Fruit fly (Drosophila melanogaster) Kc167 (cell line): ENCODE results near the gene ClpP.

Experiments used
- Myc ChIP-seq: fragments of >200 bp; optimal IDR thresholded peaks from 2 replicates; lab custom pipeline; 2017; ENCODE audit warnings: missing external identifiers
- Sin3A ChIP-seq: fragments of >200 bp; optimal IDR thresholded peaks from 2 replicates; lab custom pipeline; 2018; ENCODE audit warnings: missing external identifiers
- h ChIP-seq: fragments of >200 bp; optimal IDR thresholded peaks from 3 replicates; lab custom pipeline; 2018; ENCODE audit warnings: missing external identifiers
- insv ChIP-seq: fragments of >200 bp; optimal IDR thresholded peaks from 3 replicates; lab custom pipeline; 2018; ENCODE audit warnings: missing external identifiers
- psq ChIP-seq: fragments of >200 bp; optimal IDR thresholded peaks from 2 replicates; lab custom pipeline; 2017; ENCODE audit warnings: missing external identifiers
- ttk ChIP-seq: sonication (Bioruptor generic); optimal IDR thresholded peaks from 2 replicates; lab custom pipeline; 2017; ENCODE audit warnings: missing external identifiers

The ClpP gene

DNA sequence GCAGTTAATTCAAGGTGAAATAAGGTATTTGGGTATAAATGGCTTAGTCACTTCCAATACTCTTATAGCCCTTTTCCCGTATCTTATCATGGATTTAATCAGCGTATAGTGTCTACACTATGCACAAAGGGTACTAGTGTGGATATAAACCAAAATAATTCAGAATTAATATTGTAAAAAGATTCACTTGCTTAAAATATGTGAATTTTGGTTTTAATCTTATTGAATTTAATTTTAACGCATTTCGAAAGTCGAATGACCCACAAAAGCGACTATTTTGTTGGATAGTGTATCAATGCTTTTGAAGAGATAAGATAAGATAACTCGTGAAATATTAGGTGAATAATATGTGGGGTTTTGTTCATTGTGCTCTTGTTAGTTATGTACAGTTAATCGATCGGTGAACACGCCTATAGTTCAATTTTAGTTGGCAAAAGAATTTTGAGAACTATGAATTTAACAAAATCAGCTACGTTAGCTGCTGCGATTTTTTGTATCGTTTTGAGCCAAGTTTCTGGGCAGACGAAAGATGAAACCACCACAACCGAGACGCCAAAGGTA, 25.4 kb downstream of the ClpP start, which contains the start of gene CG5096:
Gene CG5096, plus strand, starts transcription at position 374 of the 561 bp plus-strand sequence.
- TF ChIP-seq Myc (no peak), psq (lab: Kevin White, UChicago) (no peak), h (lab: Kevin White, UChicago) (no peak), insv (no peak)

DNA sequence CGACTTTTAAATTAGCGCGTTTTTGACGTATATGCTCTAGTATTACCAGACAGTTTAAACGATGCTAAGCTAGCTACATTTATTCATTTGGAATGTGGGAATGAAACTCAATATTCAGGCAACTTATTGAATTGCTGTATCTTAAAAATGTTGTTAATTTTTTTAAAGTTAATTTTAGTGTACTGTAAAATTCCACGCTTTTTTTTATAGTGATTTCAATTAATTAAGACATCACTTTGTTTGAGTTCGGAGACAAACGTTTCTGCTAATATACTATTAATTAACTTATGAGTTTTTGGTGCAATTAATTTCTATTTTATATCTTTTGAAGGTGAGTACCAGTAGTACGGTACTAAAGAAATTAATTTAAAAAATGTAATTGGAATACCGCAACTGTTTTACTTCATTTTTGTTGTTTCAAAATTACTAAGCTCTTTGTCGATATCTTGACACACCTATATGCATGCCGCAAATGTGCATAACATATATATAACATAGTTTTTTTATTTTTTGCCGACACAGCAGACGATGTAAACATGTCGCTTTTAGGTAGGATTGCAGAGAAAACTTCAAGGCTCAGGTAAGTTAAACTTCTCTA, 29.7 kb downstream of the ClpP start, which contains the start of the genes Cdk1 and mRpS7:
Gene Cdk1, minus strand, starts transcription at position 55 of the 598 bp plus-strand sequence.
Gene mRpS7, plus strand, starts transcription at position 455 of the 598 bp plus-strand sequence.
- TF ChIP-seq h (lab: Kevin White, UChicago), result no peak
- no peak for TF ChIP-seq ttk (lab: Kevin White, UChicago)
- TF ChIP-seq psq (lab: Kevin White, UChicago), result no peak
- TF ChIP-seq Myc, result no peak

DNA sequence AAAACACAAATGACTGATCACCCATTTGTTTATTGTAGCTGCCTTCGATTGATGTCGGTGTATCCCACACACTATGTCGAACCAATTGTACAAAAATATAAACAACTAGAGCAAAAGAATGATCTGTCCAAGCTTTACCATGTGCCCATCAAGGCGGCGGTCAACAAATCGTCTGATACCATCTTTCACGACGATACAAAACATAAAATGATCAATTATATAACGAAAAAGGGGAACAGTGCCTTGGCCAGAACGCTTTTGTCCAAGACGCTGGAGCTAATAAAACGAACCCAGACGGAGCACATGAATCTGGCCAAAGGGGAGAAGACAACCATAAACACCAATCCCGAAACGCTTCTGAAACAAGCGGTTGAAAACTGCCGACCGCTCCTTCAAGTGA, 30.2 kb downstream of the ClpP start:
- TF ChIP-seq insv (no peak), Myc (no peak), ttk (lab: Kevin White, UChicago) (no peak)

DNA sequence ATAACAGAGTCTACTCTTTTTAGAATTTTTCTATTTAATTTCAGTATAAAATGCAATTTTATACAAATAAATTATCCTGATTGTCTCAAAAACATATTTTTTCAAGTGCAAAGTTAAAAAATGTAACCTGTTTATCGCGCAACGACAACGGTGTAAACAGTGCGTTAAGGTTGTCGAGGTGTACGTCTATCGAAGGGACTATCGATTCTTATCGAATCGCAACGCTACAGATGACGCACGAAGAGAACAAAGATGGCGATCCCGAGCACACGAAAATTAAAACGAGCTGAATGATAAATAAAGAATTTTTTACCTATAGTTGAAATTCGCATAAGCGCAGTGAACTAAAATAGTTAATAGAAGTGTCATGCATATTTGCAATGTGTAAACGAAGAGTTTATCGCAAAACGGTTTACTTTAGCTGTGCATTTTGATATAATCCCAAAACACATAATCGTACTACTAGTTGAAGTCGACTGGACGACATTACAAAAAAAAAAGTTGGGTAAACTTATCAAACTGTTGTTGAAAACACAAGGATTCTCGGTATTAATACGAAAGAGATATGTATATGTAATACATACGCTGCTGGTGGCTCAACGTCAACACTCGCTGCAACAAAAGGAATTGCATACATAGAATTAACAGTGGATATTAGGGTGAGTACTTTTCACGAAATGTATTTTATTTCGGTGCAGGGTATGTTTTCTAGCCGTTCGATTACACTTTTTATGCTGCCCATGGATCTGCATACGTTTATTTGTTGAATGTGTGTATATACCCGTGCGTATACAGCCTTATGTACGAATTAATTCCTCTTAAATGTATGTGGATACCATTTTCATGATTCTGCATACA, 31.5 kb downstream of the ClpP start, which contains the start of gene da:
Gene da, plus strand, starts transcription at position 237 of the 858 bp plus-strand sequence.
- TF ChIP-seq h (lab: Kevin White, UChicago) (no peak), Sin3A (lab: Kevin White, UChicago) (no peak), insv (no peak), Myc (no peak), ttk (lab: Kevin White, UChicago) (no peak), psq (lab: Kevin White, UChicago) (no peak)

dm6 chr2L:10393467-10393866, 36.9 kb downstream of the ClpP start:
- TF ChIP-seq Sin3A (lab: Kevin White, UChicago), result no peak

- TF ChIP-seq insv (no peak), psq (lab: Kevin White, UChicago) (no peak)
These were observed 38.4 kb downstream of the ClpP start for dm6 chr2L:10395035-10395434.

dm6 chr2L:10395642-10396487, 39.3 kb downstream of the ClpP start, which contains the start of gene Mdh1:
Mdh1 (minus strand) TSS chr2L:10396332.
- TF ChIP-seq psq (lab: Kevin White, UChicago), result peak; percentile 52
- TF ChIP-seq Sin3A (lab: Kevin White, UChicago), result no peak
- TF ChIP-seq ttk (lab: Kevin White, UChicago), result no peak

- TF ChIP-seq psq (lab: Kevin White, UChicago), result peak; percentile 31
- TF ChIP-seq Myc, result no peak
These were observed 39.9 kb downstream of the ClpP start, which contains the start of gene Cnot4 for dm6 chr2L:10396488-10396824. Cnot4 (plus strand) TSS chr2L:10396716.

- no peak for TF ChIP-seq Myc
- no peak for TF ChIP-seq ttk (lab: Kevin White, UChicago)
- no peak for TF ChIP-seq psq (lab: Kevin White, UChicago)
- TF ChIP-seq h (lab: Kevin White, UChicago), result no peak
- TF ChIP-seq insv, result no peak
- TF ChIP-seq Sin3A (lab: Kevin White, UChicago), result no peak
These were observed 40.4 kb downstream of the ClpP start for dm6 chr2L:10396877-10397587.

DNA sequence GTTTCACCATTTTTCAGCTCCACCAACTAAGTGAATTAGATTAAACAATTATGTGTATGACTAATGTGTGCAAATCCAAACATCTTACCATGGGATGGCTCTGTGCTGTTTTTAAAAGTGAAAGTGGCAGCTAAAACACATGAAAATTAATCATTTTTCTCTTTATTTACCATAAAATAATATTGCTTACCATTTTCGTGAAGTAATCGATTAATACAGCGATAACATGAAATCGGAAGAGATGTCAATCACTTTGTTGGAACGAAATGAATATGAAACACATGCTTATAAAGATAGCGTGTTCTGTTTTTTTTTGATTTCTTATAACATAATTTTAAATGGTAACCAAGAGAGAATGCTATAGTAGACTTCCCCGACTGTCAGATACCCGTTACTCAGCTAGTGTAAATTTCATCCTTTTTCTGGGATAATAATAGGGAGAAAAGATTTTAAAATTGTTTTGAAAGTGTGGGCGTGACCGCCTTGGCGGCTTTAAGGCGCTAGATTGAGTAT, 47.3 kb downstream of the ClpP start:
- TF ChIP-seq psq (lab: Kevin White, UChicago) (no peak), Myc (no peak)

DNA sequence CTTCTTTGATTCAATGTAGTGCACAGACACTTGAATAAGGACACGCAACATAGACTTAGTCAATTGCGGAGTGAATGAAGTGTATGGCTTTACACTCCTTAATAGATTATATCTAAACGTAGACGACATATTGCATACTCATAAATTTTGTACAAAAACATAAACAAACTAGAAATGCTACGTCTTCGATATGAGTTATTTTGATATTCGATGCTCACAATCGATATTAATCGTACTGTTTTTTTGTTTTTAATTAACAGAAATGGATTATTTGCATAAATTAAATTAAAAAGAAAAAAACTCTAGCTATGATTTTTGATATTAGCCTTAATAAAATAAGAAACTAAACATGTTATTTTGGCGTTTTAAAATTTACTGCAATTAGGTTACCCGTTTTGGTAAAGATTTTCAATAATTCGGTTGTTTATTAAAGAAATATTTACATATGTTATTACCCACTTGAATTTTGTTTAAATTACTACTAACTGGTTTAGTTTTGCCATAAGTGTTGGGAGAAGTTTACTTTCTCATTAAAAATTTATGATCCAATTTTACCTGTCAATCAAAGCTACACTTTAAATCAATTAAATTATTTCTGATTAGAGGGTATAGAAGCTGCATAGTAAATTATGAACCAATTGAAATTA, 48.5 kb downstream of the ClpP start, which contains the start of the genes CG17768, LSm-4 and Ir31a:
Gene CG17768, minus strand, starts transcription at position 196 of the 647 bp plus-strand sequence.
Gene LSm-4, minus strand, starts transcription at position 196 of the 647 bp plus-strand sequence.
Gene Ir31a, plus strand, starts transcription at position 558 of the 647 bp plus-strand sequence.
- TF ChIP-seq ttk (lab: Kevin White, UChicago), result no peak
- no peak for TF ChIP-seq Sin3A (lab: Kevin White, UChicago)
- TF ChIP-seq psq (lab: Kevin White, UChicago), result no peak
- TF ChIP-seq Myc, result no peak
